Fruit fly (Drosophila melanogaster): ENCODE results near the gene pelo.

dm6 chr2L:9692364-9693348 is 8.0 kb upstream of the pelo start:
- TF ChIP-seq psq (optimal IDR thresholded peaks at IDR 0.05) (no peak), usp (GFP tag; optimal IDR thresholded peaks at IDR 0.05) (no peak)
